Worm (Caenorhabditis elegans) whole organism, mixed stage, embryonic: ENCODE measurements around the gene srxa-11.

Source experiments
- ceh-39 ChIP-seq: fragments of 150-350 bp; optimal IDR thresholded peaks from 2 replicates; lab custom pipeline; 2014; ENCODE audit warnings: missing biosample characterization, missing genetic modification characterization
- ces-1 ChIP-seq: fragments of 150-350 bp; optimal IDR thresholded peaks from 2 replicates; lab custom pipeline; 2014; ENCODE audit warnings: missing biosample characterization, missing genetic modification reagents, missing genetic modification characterization
- nhr-237 ChIP-seq: fragments of 150-350 bp; optimal IDR thresholded peaks from 2 replicates; lab custom pipeline; 2014; ENCODE audit warnings: missing biosample characterization, missing genetic modification characterization
- snpc-4 ChIP-seq: fragments of 150-350 bp; optimal IDR thresholded peaks from 2 replicates; lab custom pipeline; 2014; ENCODE audit warnings: missing biosample characterization, missing genetic modification characterization
- unc-39 ChIP-seq: fragments of 150-350 bp; optimal IDR thresholded peaks from 2 replicates; lab custom pipeline; 2014; ENCODE audit warnings: missing biosample characterization, missing genetic modification characterization

DNA sequence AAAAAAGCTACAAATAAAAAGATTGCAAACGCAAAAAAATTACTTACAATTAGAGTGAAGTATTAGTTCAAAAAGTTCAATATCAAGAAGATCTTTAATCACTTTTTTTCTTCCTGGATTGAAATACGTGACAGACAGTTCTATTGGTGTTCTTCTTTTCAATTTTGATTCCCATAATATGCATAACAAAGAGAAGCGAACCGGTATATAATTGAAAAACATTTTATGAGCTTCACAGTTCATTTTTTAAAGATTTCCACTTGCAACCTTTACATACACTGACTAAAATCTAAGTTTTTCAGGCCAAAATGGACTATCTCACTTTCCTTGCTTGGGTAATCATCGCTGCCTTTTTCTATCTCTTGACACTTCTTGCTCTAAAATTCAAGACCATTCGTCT, 47.4 kb upstream of the srxa-11 start, which contains the start of gene T22G5.1:
- TF ChIP-seq nhr-237 (tag; lab: Kevin White, UChicago), result no peak
- no peak for TF ChIP-seq snpc-4 (tag; lab: Kevin White, UChicago)
- no peak for TF ChIP-seq ceh-39 (tag; lab: Kevin White, UChicago)
- TF ChIP-seq unc-39 (tag; lab: Kevin White, UChicago), result no peak
- no peak for TF ChIP-seq ces-1 (GFP tag; lab: Kevin White, UChicago)
